Worm (Caenorhabditis elegans): ENCODE data around the gene Y46G5A.7.
A peak's percentile ranks its signal among the peaks of the same experiment; 100 is the strongest.

Y46G5A.7 gene

ce11 chrII:12797211-12797794, 41.2 kb upstream of the Y46G5A.7 start (continued):
- TF ChIP-seq elt-2 (tag; optimal IDR thresholded peaks at IDR 0.05) (peak; percentile 63), nhr-85 (tag) (no peak), unc-130 (tag; optimal IDR thresholded peaks at IDR 0.05) (no peak)

ce11 chrII:12796040-12796502, 39.9 kb upstream of the Y46G5A.7 start, which contains the start of gene cpt-1:
Gene cpt-1 (minus strand): TSS chrII:12796452.
- TF ChIP-seq sox-4 (tag; optimal IDR thresholded peaks at IDR 0.05) (no peak), unc-30 (tag; optimal IDR thresholded peaks at IDR 0.05) (no peak), ceh-63 (GFP tag; optimal IDR thresholded peaks at IDR 0.05) (no peak), elt-2 (tag; optimal IDR thresholded peaks at IDR 0.05) (peak; percentile 21), nhr-71 (tag; optimal IDR thresholded peaks at IDR 0.05) (peak; percentile 1), nhr-90 (tag; optimal IDR thresholded peaks at IDR 0.05; ENCODE audit: poor library complexity) (no peak), lsy-2 (tag; optimal IDR thresholded peaks at IDR 0.05) (no peak), ceh-82 (tag; optimal IDR thresholded peaks at IDR 0.05) (no peak), jun-1 (tag; optimal IDR thresholded peaks at IDR 0.05) (no peak), lin-13 (GFP tag; optimal IDR thresholded peaks at IDR 0.05) (no peak), ztf-4 (tag; optimal IDR thresholded peaks at IDR 0.05) (no peak), pqm-1 (tag; optimal IDR thresholded peaks at IDR 0.05) (no peak), nhr-85 (tag) (peak; percentile 29), egl-13 (tag; optimal IDR thresholded peaks at IDR 0.05) (no peak), vab-15 (tag; optimal IDR thresholded peaks at IDR 0.05) (no peak)

- TF ChIP-seq hlh-17 (GFP tag; optimal IDR thresholded peaks at IDR 0.05; ENCODE audit: borderline replicate concordance) (no peak), efl-1 (optimal IDR thresholded peaks at IDR 0.05) (no peak), efl-1 (GFP tag; optimal IDR thresholded peaks at IDR 0.05 in 1 of 2) (peak in 1 of 2 experiments; percentile 7)
These were observed 39.1 kb upstream of the Y46G5A.7 start for ce11 chrII:12795188-12795587.

ce11 chrII:12790392-12790791, 34.3 kb upstream of the Y46G5A.7 start:
- no peak for TF ChIP-seq sox-4 (tag; optimal IDR thresholded peaks at IDR 0.05)
- no peak for TF ChIP-seq ztf-4 (tag; optimal IDR thresholded peaks at IDR 0.05)
- TF ChIP-seq ceh-90 (tag; optimal IDR thresholded peaks at IDR 0.05), result no peak
- TF ChIP-seq lin-39 (tag; optimal IDR thresholded peaks at IDR 0.05), result no peak
- TF ChIP-seq pag-3 (tag; optimal IDR thresholded peaks at IDR 0.05; ENCODE audit: borderline replicate concordance, insufficient read depth), result no peak
- TF ChIP-seq lin-35 (GFP tag; optimal IDR thresholded peaks at IDR 0.05), result no peak
- no peak for TF ChIP-seq ama-1 (optimal IDR thresholded peaks at IDR 0.05)
- TF ChIP-seq swsn-7 (tag; optimal IDR thresholded peaks at IDR 0.05), result no peak
- TF ChIP-seq sptf-1 (tag; optimal IDR thresholded peaks at IDR 0.05), result no peak

- TF ChIP-seq skn-1 (tag; optimal IDR thresholded peaks at IDR 0.05) (no peak), nhr-28 (tag; optimal IDR thresholded peaks at IDR 0.05) (no peak), fkh-4 (tag; optimal IDR thresholded peaks at IDR 0.05; ENCODE audit: borderline replicate concordance) (no peak), aly-2 (tag; optimal IDR thresholded peaks at IDR 0.05) (no peak), unc-30 (tag; optimal IDR thresholded peaks at IDR 0.05) (no peak), lir-3 (tag; optimal IDR thresholded peaks at IDR 0.05; ENCODE audit: poor library complexity) (no peak), lsy-2 (tag; optimal IDR thresholded peaks at IDR 0.05) (no peak)
These were observed 33.4 kb upstream of the Y46G5A.7 start for ce11 chrII:12789497-12789896.

- peak; percentile 9 for TF ChIP-seq sup-37 (GFP tag; optimal IDR thresholded peaks at IDR 0.05)
- TF ChIP-seq efl-1 (optimal IDR thresholded peaks at IDR 0.05), result no peak
- peak in 1 of 2 experiments; percentile 70 for TF ChIP-seq efl-1 (GFP tag; optimal IDR thresholded peaks at IDR 0.05 in 1 of 2)
- TF ChIP-seq dsc-1 (tag; optimal IDR thresholded peaks at IDR 0.05), result no peak
- peak; percentile 2 for TF ChIP-seq ztf-4 (tag; optimal IDR thresholded peaks at IDR 0.05)
These were observed 31.7 kb upstream of the Y46G5A.7 start, which contains the start of gene alkb-7 for ce11 chrII:12787831-12788248. Gene alkb-7 (minus strand): TSS chrII:12788153.
